Worm (Caenorhabditis elegans): ENCODE data around the gene T27E4.7.

T27E4.7 gene

DNA sequence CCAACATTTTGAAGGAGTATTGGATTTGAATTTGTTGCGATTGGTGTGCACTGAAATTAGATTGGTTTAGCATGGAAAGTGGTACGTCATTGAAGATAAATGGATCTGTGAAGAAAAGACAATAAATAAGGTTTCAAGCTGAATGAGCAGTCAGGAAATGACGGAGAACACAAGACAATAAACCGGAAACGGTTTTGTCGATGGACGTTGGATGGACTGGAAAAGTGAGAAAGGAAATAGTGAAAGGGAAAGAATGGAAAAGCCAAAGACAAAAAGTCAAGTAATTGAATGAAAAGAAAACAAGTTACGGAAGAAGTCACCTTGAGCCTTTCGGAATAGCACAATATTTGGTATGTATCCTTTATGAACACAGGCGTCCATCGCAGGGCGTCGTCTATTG lies at the start of gene T27E4.7:
T27E4.7 (minus strand) TSS at position 50 of the 400 bp plus-strand sequence.
- TF ChIP-seq pax-1 (tag; optimal IDR thresholded peaks at IDR 0.05) = no peak
- no peak for TF ChIP-seq ceh-31 (tag; optimal IDR thresholded peaks at IDR 0.05)
- no peak for TF ChIP-seq fkh-6 (tag; optimal IDR thresholded peaks at IDR 0.05)
- no peak for TF ChIP-seq sox-2 (GFP tag; IDR thresholded peaks at IDR 0.05)
- TF ChIP-seq lin-11 (tag; optimal IDR thresholded peaks at IDR 0.05) = no peak
- no peak for TF ChIP-seq tbx-7 (tag; optimal IDR thresholded peaks at IDR 0.05)
- no peak for TF ChIP-seq ama-1 (optimal IDR thresholded peaks at IDR 0.05)
- TF ChIP-seq C38D4.7 (GFP tag; optimal IDR thresholded peaks at IDR 0.05) = no peak
- no peak for TF ChIP-seq pat-9 (tag; optimal IDR thresholded peaks at IDR 0.05)
- no peak for TF ChIP-seq pros-1 (tag; optimal IDR thresholded peaks at IDR 0.05)
- no peak for TF ChIP-seq dve-1 (tag; optimal IDR thresholded peaks at IDR 0.05)
- TF ChIP-seq nhr-232 (tag; optimal IDR thresholded peaks at IDR 0.05) = no peak
- no peak for TF ChIP-seq C08G9.2 (tag; optimal IDR thresholded peaks at IDR 0.05)
- TF ChIP-seq ceh-34 (tag; optimal IDR thresholded peaks at IDR 0.05) = no peak
- TF ChIP-seq pha-4 (tag; optimal IDR thresholded peaks at IDR 0.05) = no peak
- TF ChIP-seq odd-2 (tag; optimal IDR thresholded peaks at IDR 0.05) = no peak
- no peak for TF ChIP-seq pha-2 (tag; optimal IDR thresholded peaks at IDR 0.05)
- no peak for TF ChIP-seq eyg-1 (tag; optimal IDR thresholded peaks at IDR 0.05)
- TF ChIP-seq nfya-1 (tag; optimal IDR thresholded peaks at IDR 0.05) = no peak
- no peak for TF ChIP-seq pag-3 (tag; optimal IDR thresholded peaks at IDR 0.05; ENCODE audit: borderline replicate concordance)

DNA sequence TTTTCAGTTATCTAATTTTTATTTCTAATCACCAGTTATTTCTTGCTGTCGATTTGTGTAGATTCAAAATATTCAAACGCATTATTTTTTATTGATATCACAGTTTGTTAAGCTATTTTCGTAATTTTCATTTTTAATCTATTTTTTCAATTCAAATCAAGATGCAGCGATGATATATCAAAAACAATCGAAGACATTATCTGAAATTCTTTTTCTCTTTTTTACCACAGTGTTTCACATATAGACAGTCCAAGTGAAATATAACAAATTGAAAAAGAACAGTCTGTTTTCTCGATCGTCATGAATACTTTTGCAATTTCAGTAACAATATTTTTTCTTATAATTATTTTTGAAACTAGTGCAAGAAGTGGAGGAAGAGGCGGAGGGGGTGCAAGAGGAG lies 49.2 kb upstream of the T27E4.7 start, which contains the start of gene F21C10.5:
F21C10.5 (plus strand) TSS at position 301 of the 400 bp plus-strand sequence.
- TF ChIP-seq hlh-13 (GFP tag; optimal IDR thresholded peaks at IDR 0.05) (no peak), ref-2 (tag; optimal IDR thresholded peaks at IDR 0.05) (no peak), dve-1 (tag; optimal IDR thresholded peaks at IDR 0.05) (no peak), madf-2 (tag; optimal IDR thresholded peaks at IDR 0.05) (no peak), pax-1 (tag; optimal IDR thresholded peaks at IDR 0.05) (no peak), npax-4 (tag; optimal IDR thresholded peaks at IDR 0.05) (no peak), sox-2 (GFP tag; IDR thresholded peaks at IDR 0.05) (no peak), pat-9 (tag; optimal IDR thresholded peaks at IDR 0.05) (no peak), ceh-34 (tag; optimal IDR thresholded peaks at IDR 0.05) (no peak), lim-6 (tag; optimal IDR thresholded peaks at IDR 0.05) (no peak), K02D7.2 (tag; optimal IDR thresholded peaks at IDR 0.05) (no peak), eyg-1 (tag; optimal IDR thresholded peaks at IDR 0.05) (no peak), ceh-19 (GFP tag; optimal IDR thresholded peaks at IDR 0.05) (no peak), ceh-45 (GFP tag; IDR thresholded peaks at IDR 0.05) (no peak), unc-55 (GFP tag; optimal IDR thresholded peaks at IDR 0.05) (no peak), che-1 (tag; optimal IDR thresholded peaks at IDR 0.05) (no peak)

DNA sequence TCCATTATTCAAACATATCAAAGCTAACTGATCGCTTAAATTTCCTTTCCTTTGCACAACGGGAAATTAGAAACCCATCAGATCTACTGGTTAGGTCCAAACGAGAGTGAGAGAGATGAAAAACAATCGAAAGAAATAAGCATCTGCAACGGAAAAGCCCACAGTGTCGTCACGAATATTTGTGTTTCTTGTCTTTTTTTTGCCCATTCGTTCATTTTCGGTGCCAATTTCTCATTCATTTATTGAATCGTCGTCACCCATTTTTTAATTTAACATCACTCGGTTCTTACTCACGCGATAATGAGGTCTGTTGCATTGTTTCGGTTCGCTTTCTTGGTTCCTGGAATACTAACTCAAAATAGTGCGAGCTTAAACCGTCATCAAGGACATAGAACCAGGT lies 48.1 kb upstream of the T27E4.7 start, which contains the start of gene F21C10.6:
F21C10.6 (plus strand) TSS at position 301 of the 400 bp plus-strand sequence.
- TF ChIP-seq ahr-1 (tag; optimal IDR thresholded peaks at IDR 0.05) (no peak), che-1 (tag; optimal IDR thresholded peaks at IDR 0.05) (no peak), madf-2 (tag; optimal IDR thresholded peaks at IDR 0.05) (no peak), unc-86 (tag; optimal IDR thresholded peaks at IDR 0.05) (no peak), ceh-14 (tag; optimal IDR thresholded peaks at IDR 0.05) (no peak), elt-2 (tag; optimal IDR thresholded peaks at IDR 0.05) (no peak), odd-2 (tag; optimal IDR thresholded peaks at IDR 0.05) (no peak), pros-1 (tag; optimal IDR thresholded peaks at IDR 0.05) (no peak), T23F11.4 (GFP tag; optimal IDR thresholded peaks at IDR 0.05) (no peak), ceh-19 (GFP tag; optimal IDR thresholded peaks at IDR 0.05) (no peak), fax-1 (tag; optimal IDR thresholded peaks at IDR 0.05) (no peak), fkh-10 (GFP tag; optimal IDR thresholded peaks at IDR 0.05) (no peak), ttx-3 (tag; optimal IDR thresholded peaks at IDR 0.05) (no peak), nhr-11 (tag; optimal IDR thresholded peaks at IDR 0.05) (no peak)

Data from whole organism, late embryonic.